Fruit fly (Drosophila melanogaster) whole organism, embryonic: ENCODE measurements around the gene SerRS-m.

Source experiments
- Adf1 ChIP-seq: fragments of 200-800 bp; sonication (Bioruptor generic); IDR thresholded peaks from 2 replicates; pipeline ENCODE4 v1.3.6; 2022; ENCODE audit warnings: missing biosample characterization, missing genetic modification characterization
- CG1024 ChIP-seq: fragments of 200-800 bp; sonication (Bioruptor generic); IDR thresholded peaks from 2 replicates; pipeline ENCODE4 v1.3.6; 2022; ENCODE audit warnings: missing biosample characterization, missing genetic modification characterization
- CG10267 ChIP-seq: fragments of 200-800 bp; sonication (Bioruptor generic); optimal IDR thresholded peaks from 2 replicates; lab custom pipeline; 2018; ENCODE audit warnings: missing biosample characterization, mild to moderate bottlenecking, missing genetic modification characterization, moderate library complexity
- CG10654 ChIP-seq: fragments of 200-800 bp; sonication (Bioruptor generic); optimal IDR thresholded peaks from 2 replicates; lab custom pipeline; 2016; ENCODE audit warnings: missing biosample characterization, missing genetic modification characterization
- CG11696 ChIP-seq: fragments of 200-800 bp; sonication (Bioruptor generic); IDR thresholded peaks from 2 replicates; pipeline ENCODE4 v1.3.6; 2022; ENCODE audit warnings: missing biosample characterization, missing genetic modification characterization
- CG13123 ChIP-seq: fragments of 200-800 bp; sonication (Bioruptor generic); optimal IDR thresholded peaks from 2 replicates; lab custom pipeline; 2016; ENCODE audit warnings: missing biosample characterization, missing genetic modification characterization
- CG13624 ChIP-seq: fragments of 200-800 bp; sonication (Bioruptor generic); optimal IDR thresholded peaks from 2 replicates; lab custom pipeline; 2016; ENCODE audit warnings: missing biosample characterization, missing genetic modification characterization
- CG13894 ChIP-seq: fragments of 200-800 bp; sonication (Bioruptor generic); optimal IDR thresholded peaks from 3 replicates; lab custom pipeline; 2018; ENCODE audit warnings: missing biosample characterization, mild to moderate bottlenecking, missing genetic modification characterization, moderate library complexity
- CG18619 ChIP-seq: fragments of 200-800 bp; sonication (Bioruptor generic); optimal IDR thresholded peaks from 3 replicates; lab custom pipeline; 2017; ENCODE audit warnings: missing biosample characterization, mild to moderate bottlenecking, missing genetic modification characterization
- CG2889 ChIP-seq: fragments of 200-800 bp; sonication (Bioruptor generic); IDR thresholded peaks from 3 replicates; pipeline ENCODE4 v1.3.6; 2022; ENCODE audit warnings: missing biosample characterization, missing genetic modification characterization
- CG30403 ChIP-seq: fragments of 200-800 bp; sonication (Bioruptor generic); optimal IDR thresholded peaks from 3 replicates; lab custom pipeline; 2016; ENCODE audit warnings: missing biosample characterization, missing genetic modification characterization
- CG3065 ChIP-seq: fragments of 200-800 bp; sonication (Bioruptor generic); optimal IDR thresholded peaks from 2 replicates; lab custom pipeline; 2016; ENCODE audit warnings: missing biosample characterization, missing genetic modification characterization
- CG31388 ChIP-seq: fragments of 200-800 bp; sonication (Bioruptor generic); optimal IDR thresholded peaks from 2 replicates; lab custom pipeline; 2016; ENCODE audit warnings: missing biosample characterization, missing genetic modification characterization
- CG32767 ChIP-seq: fragments of 200-800 bp; sonication (Bioruptor generic); IDR thresholded peaks from 2 replicates; pipeline ENCODE4 v1.3.6; 2022; ENCODE audit warnings: missing biosample characterization, missing genetic modification characterization
- CG6654 ChIP-seq: fragments of 200-800 bp; sonication (Bioruptor generic); optimal IDR thresholded peaks from 2 replicates; lab custom pipeline; 2017; ENCODE audit warnings: missing biosample characterization, mild to moderate bottlenecking, missing genetic modification characterization
- CG7556 ChIP-seq: fragments of 200-800 bp; sonication (Bioruptor generic); optimal IDR thresholded peaks from 2 replicates; lab custom pipeline; 2017; ENCODE audit warnings: missing biosample characterization, mild to moderate bottlenecking, missing genetic modification characterization
- CG7745 ChIP-seq: fragments of 200-800 bp; sonication (Bioruptor generic); optimal IDR thresholded peaks from 2 replicates; lab custom pipeline; 2018; ENCODE audit warnings: missing biosample characterization, mild to moderate bottlenecking, missing genetic modification characterization, moderate library complexity
- CG8765 ChIP-seq: fragments of 200-800 bp; sonication (Bioruptor generic); IDR thresholded peaks from 2 replicates; pipeline ENCODE4 v1.3.6; 2022; ENCODE audit warnings: missing biosample characterization, missing genetic modification characterization
- CG9437 ChIP-seq: fragments of 200-800 bp; sonication (Bioruptor generic); optimal IDR thresholded peaks from 2 replicates; lab custom pipeline; 2018; ENCODE audit warnings: missing biosample characterization, mild to moderate bottlenecking, missing genetic modification characterization
- CTCF ChIP-seq: fragments of 200-800 bp; sonication (Bioruptor generic); optimal IDR thresholded peaks from 2 replicates; lab custom pipeline; 2017; ENCODE audit warnings: missing biosample characterization, mild to moderate bottlenecking, missing genetic modification characterization, moderate library complexity
- CoRest ChIP-seq: fragments of 200-800 bp; sonication (Bioruptor generic); optimal IDR thresholded peaks from 3 replicates; lab custom pipeline; 2018; ENCODE audit warnings: missing biosample characterization, mild to moderate bottlenecking, missing genetic modification characterization, moderate library complexity
- Dip2 ChIP-seq: fragments of 200-800 bp; sonication (Bioruptor generic); IDR thresholded peaks from 2 replicates; pipeline ENCODE4 v1.3.6; 2022; ENCODE audit warnings: missing biosample characterization, missing genetic modification characterization
- Drgx ChIP-seq: fragments of 200-800 bp; sonication (Bioruptor generic); IDR thresholded peaks from 2 replicates; pipeline ENCODE4 v1.3.6; 2022; ENCODE audit warnings: missing biosample characterization, missing genetic modification characterization
- Gug ChIP-seq: fragments of 200-800 bp; sonication (Bioruptor generic); IDR thresholded peaks from 4 replicates; pipeline ENCODE4 v1.3.6; 2022; ENCODE audit warnings: missing biosample characterization, missing genetic modification characterization
- HmgD ChIP-seq: fragments of 200-800 bp; sonication (Bioruptor generic); optimal IDR thresholded peaks from 3 replicates; lab custom pipeline; 2016; ENCODE audit warnings: missing biosample characterization, missing genetic modification characterization
- Hr78 ChIP-seq, 2 experiments: fragments of 200-800 bp in 1 of 2; fragments of >200 bp in 1 of 2; sonication (Bioruptor generic) in 1 of 2; optimal IDR thresholded peaks; 2 replicates each; lab custom pipeline; 2017 to 2019; ENCODE audit warnings: missing biosample characterization in 2 of 2, missing genetic modification characterization in 2 of 2, mild to moderate bottlenecking in 1 of 2, moderate library complexity in 1 of 2
- NFAT ChIP-seq: fragments of 200-800 bp; sonication (Bioruptor generic); IDR thresholded peaks from 2 replicates; pipeline ENCODE4 v1.3.6; 2022; ENCODE audit warnings: missing biosample characterization, missing genetic modification characterization
- Pdp1 ChIP-seq, 2 experiments: fragments of 200-800 bp; sonication (Bioruptor generic); optimal IDR thresholded peaks; 3 replicates each; lab custom pipeline; 2016; ENCODE audit warnings: missing biosample characterization in 2 of 2, missing genetic modification characterization in 2 of 2, mild to moderate bottlenecking in 1 of 2, moderate library complexity in 1 of 2
- Rx ChIP-seq: fragments of 200-800 bp; sonication (Bioruptor generic); IDR thresholded peaks from 2 replicates; pipeline ENCODE4 v1.3.6; 2022; ENCODE audit warnings: missing biosample characterization, missing genetic modification characterization
- Trl ChIP-seq, 3 experiments: fragments of >200 bp in 2 of 3; fragments of 200-800 bp in 1 of 3; sonication (Bioruptor generic) in 1 of 3; optimal IDR thresholded peaks; 2 replicates in 1 of 3; 3 replicates in 2 of 3; lab custom pipeline; 2016 to 2017; ENCODE audit warnings: missing biosample characterization in 1 of 3, missing genetic modification characterization in 1 of 3
- ara ChIP-seq: fragments of 200-800 bp; sonication (Bioruptor generic); IDR thresholded peaks from 2 replicates; pipeline ENCODE4 v1.3.6; 2022; ENCODE audit warnings: missing biosample characterization, missing genetic modification characterization
- ato ChIP-seq: fragments of 200-800 bp; sonication (Bioruptor generic); IDR thresholded peaks from 2 replicates; pipeline ENCODE4 v1.3.6; 2022; ENCODE audit warnings: missing biosample characterization, missing genetic modification characterization; ENCODE audit not compliant: partially characterized antibody
- chm ChIP-seq: fragments of 200-800 bp; sonication (Bioruptor generic); IDR thresholded peaks from 2 replicates; pipeline ENCODE4 v1.3.6; 2022; ENCODE audit warnings: missing biosample characterization, missing genetic modification characterization
- croc ChIP-seq: fragments of 200-800 bp; sonication (Bioruptor generic); conservative IDR thresholded peaks from 3 replicates; pipeline ENCODE4 v1.3.6; 2022; ENCODE audit warnings: missing biosample characterization, missing genetic modification characterization
- gcm ChIP-seq: fragments of 200-800 bp; sonication (Bioruptor generic); optimal IDR thresholded peaks from 2 replicates; lab custom pipeline; 2019; ENCODE audit warnings: missing biosample characterization, mild to moderate bottlenecking, missing genetic modification characterization, moderate library complexity
- jing ChIP-seq: fragments of 200-800 bp; sonication (Bioruptor generic); optimal IDR thresholded peaks from 2 replicates; lab custom pipeline; 2018; ENCODE audit warnings: missing biosample characterization, mild to moderate bottlenecking, missing genetic modification characterization
- jumu ChIP-seq: fragments of 200-800 bp; sonication (Bioruptor generic); optimal IDR thresholded peaks from 3 replicates; lab custom pipeline; 2016; ENCODE audit warnings: missing biosample characterization, missing genetic modification characterization
- lmd ChIP-seq: fragments of 200-800 bp; sonication (Bioruptor generic); IDR thresholded peaks from 2 replicates; pipeline ENCODE4 v1.3.6; 2022; ENCODE audit warnings: missing biosample characterization, missing genetic modification characterization
- lov ChIP-seq, 2 experiments: fragments of 200-800 bp in 1 of 2; fragments of >200 bp in 1 of 2; sonication (Bioruptor generic) in 1 of 2; IDR thresholded peaks in 1 of 2; optimal IDR thresholded peaks in 1 of 2; 2 replicates in 1 of 2; 3 replicates in 1 of 2; pipeline versions ENCODE4 v1.3.6 to Lab custom; 2017 to 2022; ENCODE audit warnings: missing biosample characterization in 1 of 2, missing genetic modification characterization in 1 of 2
- nau ChIP-seq: fragments of 200-800 bp; sonication (Bioruptor generic); optimal IDR thresholded peaks from 3 replicates; lab custom pipeline; 2017; ENCODE audit warnings: missing biosample characterization, mild to moderate bottlenecking, missing genetic modification characterization, missing genetic modification reagents
- ro ChIP-seq: fragments of 200-800 bp; sonication (Bioruptor generic); IDR thresholded peaks from 2 replicates; pipeline ENCODE4 v1.3.6; 2022; ENCODE audit warnings: missing biosample characterization, missing genetic modification characterization
- schlank ChIP-seq: fragments of 200-800 bp; sonication (Bioruptor generic); optimal IDR thresholded peaks from 2 replicates; lab custom pipeline; 2018; ENCODE audit warnings: missing biosample characterization, mild to moderate bottlenecking, missing genetic modification characterization
- sima ChIP-seq: fragments of 200-800 bp; sonication (Bioruptor generic); optimal IDR thresholded peaks from 2 replicates; lab custom pipeline; 2016; ENCODE audit warnings: missing biosample characterization, missing genetic modification characterization
- sisA ChIP-seq: fragments of 200-800 bp; sonication (Bioruptor generic); IDR thresholded peaks from 2 replicates; pipeline ENCODE4 v1.3.6; 2022; ENCODE audit warnings: missing biosample characterization, missing genetic modification characterization
- slou ChIP-seq: fragments of 200-800 bp; sonication (Bioruptor generic); optimal IDR thresholded peaks from 3 replicates; lab custom pipeline; 2016; ENCODE audit warnings: missing biosample characterization, missing genetic modification characterization
- sob ChIP-seq: fragments of 200-800 bp; sonication (Bioruptor generic); IDR thresholded peaks from 2 replicates; pipeline ENCODE4 v1.3.6; 2022; ENCODE audit warnings: missing biosample characterization, missing genetic modification characterization
- ssp ChIP-seq: fragments of 200-800 bp; sonication (Bioruptor generic); IDR thresholded peaks from 2 replicates; pipeline ENCODE4 v1.3.6; 2022; ENCODE audit warnings: missing biosample characterization, missing genetic modification characterization
- yki ChIP-seq: fragments of >200 bp; optimal IDR thresholded peaks from 3 replicates; lab custom pipeline; 2018
- z ChIP-seq: fragments of 200-800 bp; sonication (Bioruptor generic); IDR thresholded peaks from 3 replicates; pipeline ENCODE4 v1.3.6; 2022; ENCODE audit warnings: missing biosample characterization, missing genetic modification characterization

The SerRS-m gene

dm6 chr3R:15356645-15357431, 16.4 kb downstream of the SerRS-m start, which contains the start of the genes Atg4b and Hibch (continued):
- TF ChIP-seq Drgx (GFP tag; lab: Robert Waterston, UW), result peak; percentile 72
- peak; percentile 20; the same call in 1 of the 2 replicates for TF ChIP-seq ro (GFP tag; lab: Robert Waterston, UW)
- TF ChIP-seq nau (GFP tag; lab: Kevin White, UChicago), result no peak
- TF ChIP-seq sima (GFP tag; lab: Kevin White, UChicago), result no peak
- peak; percentile 58; the same call in 1 of the 2 replicates for TF ChIP-seq ato (GFP tag; lab: Robert Waterston, UW)
- TF ChIP-seq slou, result peak; percentile 79
- TF ChIP-seq CG7745 (tag; lab: Kevin White, UChicago), result no peak
- TF ChIP-seq ara, result peak; percentile 71; the same call in 1 of the 2 replicates
- TF ChIP-seq lmd (GFP tag; lab: Robert Waterston, UW), result peak; percentile 82
- peak; percentile 81 for TF ChIP-seq Gug (GFP tag; lab: Robert Waterston, UW)
- 0 out of 2 replicates have a peak, but pooled peaks have one; percentile 42 for TF ChIP-seq chm (GFP tag; lab: Robert Waterston, UW)
- TF ChIP-seq CG32767 (GFP tag; lab: Robert Waterston, UW), result peak; percentile 59; the same call in 1 of the 2 replicates
- peak; percentile 83 for TF ChIP-seq sob
- TF ChIP-seq HmgD (GFP tag; lab: Kevin White, UChicago), result no peak
- no peak for TF ChIP-seq yki (lab: Kevin White, UChicago)
- TF ChIP-seq NFAT (GFP tag; lab: Robert Waterston, UW), result peak; percentile 82
- peak; percentile 49 to 100 for TF ChIP-seq Pdp1 (GFP tag; optimal IDR thresholded peaks at IDR 0.05; lab: Kevin White, UChicago)
- peak; percentile 81 for TF ChIP-seq CG13624
- no peak for TF ChIP-seq Trl (optimal IDR thresholded peaks at IDR 0.05; lab: Kevin White, UChicago)
- no peak for TF ChIP-seq Trl (GFP tag; optimal IDR thresholded peaks at IDR 0.05; lab: Kevin White, UChicago)
- TF ChIP-seq CG13123 (GFP tag; lab: Kevin White, UChicago), result peak; percentile 63
- peak; percentile 18 for TF ChIP-seq schlank (tag; lab: Kevin White, UChicago)
- peak; percentile 81 for TF ChIP-seq CG10267 (tag; lab: Kevin White, UChicago)
- no peak for TF ChIP-seq CG13894 (tag; lab: Kevin White, UChicago)
- TF ChIP-seq jing (GFP tag; lab: Kevin White, UChicago), result no peak
- peak; percentile 60; the same call in 1 of the 3 replicates for TF ChIP-seq CG2889 (GFP tag; lab: Robert Waterston, UW)
- 0 out of 3 replicates have a peak, but pooled peaks have one; percentile 22 for TF ChIP-seq z (GFP tag; lab: Robert Waterston, UW)
- peak; percentile 84 for TF ChIP-seq gcm (GFP tag; lab: Kevin White, UChicago)
- TF ChIP-seq CTCF (GFP tag; lab: Kevin White, UChicago), result no peak
- TF ChIP-seq CG18619 (GFP tag; lab: Kevin White, UChicago), result peak; percentile 87
- peak; percentile 91 for TF ChIP-seq CG30403
- TF ChIP-seq CG7556 (GFP tag; lab: Kevin White, UChicago), result peak; percentile 87
- peak; percentile 69; the same call in 2 of the 3 replicates for TF ChIP-seq croc (GFP tag; lab: Robert Waterston, UW)
- TF ChIP-seq CG11696 (GFP tag; lab: Robert Waterston, UW), result peak; percentile 48; the same call in 1 of the 2 replicates
- TF ChIP-seq CG31388 (GFP tag; lab: Kevin White, UChicago), result peak; percentile 54
- TF ChIP-seq Adf1 (GFP tag; lab: Robert Waterston, UW), result peak; percentile 43; the same call in 1 of the 2 replicates
- TF ChIP-seq ssp (GFP tag; lab: Robert Waterston, UW), result peak; percentile 75
- TF ChIP-seq CG10654 (GFP tag; lab: Kevin White, UChicago), result peak; percentile 76
- TF ChIP-seq CG9437 (GFP tag; lab: Kevin White, UChicago), result peak; percentile 72
- no peak for TF ChIP-seq Hr78 (GFP tag; optimal IDR thresholded peaks at IDR 0.05; lab: Kevin White, UChicago)
- TF ChIP-seq lov (optimal IDR thresholded peaks at IDR 0.05; lab: Kevin White, UChicago), result no peak
- TF ChIP-seq lov (GFP tag; IDR thresholded peaks at IDR 0.05; lab: Robert Waterston, UW), result no peak
- TF ChIP-seq CoRest (tag; lab: Kevin White, UChicago), result peak; percentile 93
- peak; percentile 71; the same call in 1 of the 2 replicates for TF ChIP-seq Rx (GFP tag; lab: Robert Waterston, UW)
- TF ChIP-seq jumu (GFP tag; lab: Kevin White, UChicago), result peak; percentile 34
- TF ChIP-seq CG8765 (GFP tag; lab: Robert Waterston, UW), result peak; percentile 59; the same call in 1 of the 2 replicates
- peak; percentile 63 for TF ChIP-seq CG6654
- TF ChIP-seq sisA (GFP tag; lab: Robert Waterston, UW), result peak; percentile 84
- TF ChIP-seq CG1024 (GFP tag; lab: Robert Waterston, UW), result no peak
- TF ChIP-seq CG3065 (GFP tag; lab: Kevin White, UChicago), result peak; percentile 53
- TF ChIP-seq Dip2, result no peak
